Worm (Caenorhabditis elegans) whole organism, L4 larva: ENCODE results near the gene bath-27.
A peak's percentile ranks its signal among the peaks of the same experiment; 100 is the strongest.

Experiments
- F10B5.3 ChIP-seq: sonication (generic microtip); optimal IDR thresholded peaks from 2 replicates; lab custom pipeline; 2016; ENCODE audit warnings: mild to moderate bottlenecking, missing genetic modification characterization, missing compliant biosample characterization
- F49E8.2 ChIP-seq: sonication (generic microtip); optimal IDR thresholded peaks from 2 replicates; lab custom pipeline; 2016; ENCODE audit warnings: missing compliant biosample characterization, mild to moderate bottlenecking, missing genetic modification characterization, borderline replicate concordance
- R02D3.7 ChIP-seq: fragments of 150-350 bp; sonication (generic microtip); optimal IDR thresholded peaks from 3 replicates; lab custom pipeline; 2014; ENCODE audit warnings: missing biosample characterization, missing genetic modification characterization
- T26A8.4 ChIP-seq: fragments of 200-800 bp; sonication (Bioruptor generic); IDR thresholded peaks from 2 replicates; pipeline ENCODE4 v1.3.6; 2022; ENCODE audit warnings: missing genetic modification characterization, missing compliant biosample characterization
- Y48G9A.11 ChIP-seq: fragments of 200-800 bp; sonication (Bioruptor generic); IDR thresholded peaks from 2 replicates; pipeline ENCODE4 v1.3.6; 2022; ENCODE audit warnings: missing genetic modification reagents, missing genetic modification characterization, missing compliant biosample characterization
- Y5F2A.4 ChIP-seq: fragments of 200-800 bp; sonication (Bioruptor generic); optimal IDR thresholded peaks from 2 replicates; lab custom pipeline; 2018; ENCODE audit warnings: mild to moderate bottlenecking, missing genetic modification characterization, missing compliant biosample characterization
- aha-1 ChIP-seq: fragments of 150-350 bp; peaks from one replicate; lab custom pipeline; 2014; ENCODE audit warnings: missing biosample characterization, missing genetic modification characterization
- aly-2 ChIP-seq: sonication (generic microtip); optimal IDR thresholded peaks from 2 replicates; lab custom pipeline; 2018; ENCODE audit warnings: missing biosample characterization, missing genetic modification characterization
- ceh-62 ChIP-seq: sonication (generic microtip); optimal IDR thresholded peaks from 2 replicates; lab custom pipeline; 2017; ENCODE audit warnings: missing biosample characterization, missing genetic modification characterization
- ces-1 ChIP-seq: fragments of 150-350 bp; sonication (generic microtip); optimal IDR thresholded peaks from 4 replicates; lab custom pipeline; 2014; ENCODE audit warnings: missing biosample characterization, missing genetic modification reagents, missing genetic modification characterization
- daf-19 ChIP-seq: fragments of 200-800 bp; sonication (Bioruptor generic); conservative IDR thresholded peaks from 2 replicates; pipeline ENCODE4 v1.3.6; 2022; ENCODE audit warnings: missing genetic modification characterization, missing compliant biosample characterization
- dmd-6 ChIP-seq: fragments of 200-800 bp; sonication (Bioruptor generic); IDR thresholded peaks from 2 replicates; pipeline ENCODE4 v1.3.6; 2022; ENCODE audit warnings: missing genetic modification reagents, missing genetic modification characterization, missing compliant biosample characterization
- dmd-8 ChIP-seq: fragments of 200-800 bp; sonication (Bioruptor generic); IDR thresholded peaks from 2 replicates; pipeline ENCODE4 v1.3.6; 2022; ENCODE audit warnings: missing genetic modification characterization, missing compliant biosample characterization
- duxl-1 ChIP-seq: sonication (generic microtip); optimal IDR thresholded peaks from 2 replicates; lab custom pipeline; 2016; ENCODE audit warnings: mild to moderate bottlenecking, missing genetic modification characterization, moderate library complexity, missing compliant biosample characterization; ENCODE audit not compliant: poor library complexity
- dve-1 ChIP-seq: sonication (generic microtip); optimal IDR thresholded peaks from 2 replicates; lab custom pipeline; 2017; ENCODE audit warnings: antibody characterized with exemption, mild to moderate bottlenecking, missing genetic modification characterization, missing compliant biosample characterization; ENCODE audit not compliant: insufficient read depth
- fkh-10 ChIP-seq: fragments of 150-350 bp; optimal IDR thresholded peaks from 2 replicates; lab custom pipeline; 2014; ENCODE audit warnings: missing biosample characterization, missing genetic modification reagents, missing genetic modification characterization
- hlh-11 ChIP-seq: fragments of 200-800 bp; sonication (Bioruptor generic); optimal IDR thresholded peaks from 2 replicates; lab custom pipeline; 2018; ENCODE audit warnings: mild to moderate bottlenecking, missing genetic modification characterization, missing compliant biosample characterization
- hlh-30 ChIP-seq: sonication (generic microtip); optimal IDR thresholded peaks from 2 replicates; lab custom pipeline; 2017; ENCODE audit warnings: antibody characterized with exemption, mild to moderate bottlenecking, missing genetic modification characterization, missing compliant biosample characterization; ENCODE audit not compliant: insufficient read depth
- lin-13 ChIP-seq: fragments of 150-350 bp; optimal IDR thresholded peaks from 2 replicates; lab custom pipeline; 2014; ENCODE audit warnings: missing biosample characterization, missing genetic modification reagents, missing genetic modification characterization
- lin-15B ChIP-seq: fragments of 150-350 bp; sonication (generic microtip); optimal IDR thresholded peaks from 3 replicates; lab custom pipeline; 2014; ENCODE audit warnings: missing biosample characterization, missing genetic modification characterization
- lir-3 ChIP-seq: sonication (generic microtip); optimal IDR thresholded peaks from 2 replicates; lab custom pipeline; 2016; ENCODE audit warnings: mild to moderate bottlenecking, missing genetic modification characterization, missing compliant biosample characterization
- lsy-2 ChIP-seq, 2 experiments: fragments of 150-350 bp in 1 of 2; sonication (generic microtip) in 1 of 2; optimal IDR thresholded peaks; 2 replicates each; lab custom pipeline; 2014 to 2017; ENCODE audit warnings: missing biosample characterization in 2 of 2, missing genetic modification characterization in 2 of 2
- madf-9 ChIP-seq: fragments of 200-800 bp; sonication (Bioruptor generic); conservative IDR thresholded peaks from 2 replicates; pipeline ENCODE4 v1.3.6; 2022; ENCODE audit warnings: missing genetic modification reagents, missing genetic modification characterization, missing compliant biosample characterization
- mxl-2 ChIP-seq: fragments of 200-800 bp; sonication (Bioruptor generic); conservative IDR thresholded peaks from 2 replicates; pipeline ENCODE4 v1.3.6; 2022; ENCODE audit warnings: missing genetic modification reagents, missing genetic modification characterization, missing compliant biosample characterization
- nhr-111 ChIP-seq: fragments of 200-800 bp; sonication (Bioruptor generic); optimal IDR thresholded peaks from 2 replicates; lab custom pipeline; 2018; ENCODE audit warnings: mild to moderate bottlenecking, missing genetic modification characterization, missing compliant biosample characterization
- nhr-25 ChIP-seq: sonication (generic microtip); optimal IDR thresholded peaks from 2 replicates; lab custom pipeline; 2017; ENCODE audit warnings: missing genetic modification characterization, mild to moderate bottlenecking, missing compliant biosample characterization, antibody characterized with exemption, moderate library complexity, borderline replicate concordance; ENCODE audit not compliant: insufficient read depth
- nhr-42 ChIP-seq: fragments of 200-800 bp; sonication (Bioruptor generic); IDR thresholded peaks from 2 replicates; pipeline ENCODE4 v1.3.6; 2022; ENCODE audit warnings: missing genetic modification characterization, missing compliant biosample characterization
- pqm-1 ChIP-seq: sonication (generic microtip); optimal IDR thresholded peaks from 2 replicates; lab custom pipeline; 2017; ENCODE audit warnings: missing biosample characterization, missing genetic modification characterization
- rbr-2 ChIP-seq: sonication (generic microtip); optimal IDR thresholded peaks from 2 replicates; lab custom pipeline; 2016; ENCODE audit warnings: missing genotype, missing genetic modification characterization, missing compliant biosample characterization
- set-16 ChIP-seq: fragments of 200-800 bp; sonication (Bioruptor generic); IDR thresholded peaks from 2 replicates; pipeline ENCODE4 v1.3.6; 2022; ENCODE audit warnings: missing genetic modification reagents, missing genetic modification characterization, missing compliant biosample characterization
- spr-3 ChIP-seq: fragments of 200-800 bp; sonication (Bioruptor generic); optimal IDR thresholded peaks from 2 replicates; lab custom pipeline; 2018; ENCODE audit warnings: mild to moderate bottlenecking, missing genetic modification characterization, missing compliant biosample characterization
- unc-130 ChIP-seq: sonication (generic microtip); optimal IDR thresholded peaks from 2 replicates; lab custom pipeline; 2016; ENCODE audit warnings: missing genetic modification reagents, missing genetic modification characterization, missing compliant biosample characterization
- unc-39 ChIP-seq: sonication (generic microtip); optimal IDR thresholded peaks from 2 replicates; lab custom pipeline; 2017; ENCODE audit warnings: missing biosample characterization, missing genetic modification characterization
- unc-62 ChIP-seq, 3 experiments: fragments of 150-350 bp in 1 of 3; sonication (generic microtip); optimal IDR thresholded peaks in 2 of 3; peaks in 1 of 3; 1 replicate in 1 of 3; 2 replicates in 2 of 3; lab custom pipeline; 2014 to 2017; ENCODE audit warnings: missing biosample characterization in 3 of 3, missing genetic modification characterization in 3 of 3, missing genetic modification reagents in 3 of 3, missing genotype in 1 of 3
- zfp-3 ChIP-seq: fragments of 200-800 bp; sonication (Bioruptor generic); conservative IDR thresholded peaks from 2 replicates; pipeline ENCODE4 v1.3.6; 2022; ENCODE audit warnings: missing genetic modification reagents, missing genetic modification characterization, missing compliant biosample characterization
- zip-2 ChIP-seq: fragments of 150-350 bp; optimal IDR thresholded peaks from 2 replicates; lab custom pipeline; 2014; ENCODE audit warnings: missing biosample characterization, missing genetic modification characterization
- ztf-11 ChIP-seq: fragments of 150-350 bp; optimal IDR thresholded peaks from 2 replicates; lab custom pipeline; 2014; ENCODE audit warnings: missing biosample characterization, missing genetic modification characterization

bath-27 gene

DNA sequence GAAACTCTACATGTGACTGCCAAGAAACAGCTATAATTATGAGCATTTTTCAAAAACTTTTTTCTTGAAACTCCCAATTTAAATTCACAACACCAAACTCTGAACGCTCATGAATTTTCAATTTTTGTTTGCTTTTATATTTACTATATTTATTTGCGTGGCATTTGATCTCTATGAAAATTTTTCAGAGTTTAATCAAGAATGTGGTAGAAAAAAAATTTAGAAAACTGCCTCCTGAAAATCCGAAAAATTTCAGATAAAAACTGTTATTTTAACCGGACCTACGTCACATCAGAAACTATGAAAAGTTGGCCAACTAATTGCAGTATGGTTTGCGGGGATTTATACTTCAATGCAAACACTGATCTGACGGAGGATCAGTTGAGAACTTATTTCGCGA lies 26.9 kb upstream of the bath-27 start, which contains the start of gene irld-27:
Gene irld-27 (plus strand): TSS at position 301 of the 400 bp plus-strand sequence.
- no peak for TF ChIP-seq zip-2 (tag; lab: Kevin White, UChicago)
- no peak for TF ChIP-seq R02D3.7 (tag; lab: Kevin White, UChicago)
- no peak for TF ChIP-seq unc-130 (GFP tag; lab: Kevin White, UChicago)
- no peak for TF ChIP-seq pqm-1 (tag; lab: Kevin White, UChicago)
- TF ChIP-seq fkh-10 (GFP tag; lab: Kevin White, UChicago), result no peak
- no peak for TF ChIP-seq set-16 (GFP tag; lab: Robert Waterston, UW)
- TF ChIP-seq aly-2 (tag; lab: Kevin White, UChicago), result no peak
- TF ChIP-seq hlh-11 (tag; lab: Kevin White, UChicago), result no peak
- no peak for TF ChIP-seq spr-3 (GFP tag; lab: Kevin White, UChicago)
- TF ChIP-seq Y5F2A.4, result no peak
- TF ChIP-seq F10B5.3 (tag; lab: Kevin White, UChicago), result no peak
- TF ChIP-seq madf-9 (GFP tag; lab: Robert Waterston, UW), result no peak
- no peak for TF ChIP-seq rbr-2 (tag; lab: Kevin White, UChicago)
- no peak for TF ChIP-seq lsy-2 (tag; optimal IDR thresholded peaks at IDR 0.05; lab: Kevin White, UChicago)

DNA sequence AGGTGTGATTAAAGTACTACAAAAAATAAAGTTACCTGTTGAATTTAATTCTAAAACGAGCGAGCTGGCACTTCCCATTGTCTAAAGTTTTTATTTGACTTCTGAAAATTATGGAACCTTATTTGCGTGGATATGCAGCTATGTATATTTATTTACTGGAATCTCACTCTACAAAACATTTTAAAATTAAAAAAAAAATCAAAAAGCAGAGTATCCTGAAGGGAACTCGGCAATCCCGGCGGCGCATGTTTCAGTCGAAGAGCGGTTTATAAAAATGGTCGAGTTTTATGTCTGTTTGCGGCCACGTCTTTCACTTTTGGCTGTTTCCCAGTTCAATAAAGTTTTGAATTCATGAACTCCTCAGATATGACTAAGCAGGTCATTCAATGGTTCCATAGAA lies 21.9 kb upstream of the bath-27 start, which contains the start of gene F14D2.19:
Gene F14D2.19 (minus strand): TSS at position 101 of the 400 bp plus-strand sequence.
- TF ChIP-seq hlh-30, result no peak
- no peak for TF ChIP-seq nhr-25
- TF ChIP-seq zfp-3 (GFP tag; lab: Robert Waterston, UW), result no peak
- no peak for TF ChIP-seq Y48G9A.11 (GFP tag; lab: Robert Waterston, UW)
- TF ChIP-seq mxl-2, result no peak
- no peak for TF ChIP-seq hlh-11 (tag; lab: Kevin White, UChicago)

DNA sequence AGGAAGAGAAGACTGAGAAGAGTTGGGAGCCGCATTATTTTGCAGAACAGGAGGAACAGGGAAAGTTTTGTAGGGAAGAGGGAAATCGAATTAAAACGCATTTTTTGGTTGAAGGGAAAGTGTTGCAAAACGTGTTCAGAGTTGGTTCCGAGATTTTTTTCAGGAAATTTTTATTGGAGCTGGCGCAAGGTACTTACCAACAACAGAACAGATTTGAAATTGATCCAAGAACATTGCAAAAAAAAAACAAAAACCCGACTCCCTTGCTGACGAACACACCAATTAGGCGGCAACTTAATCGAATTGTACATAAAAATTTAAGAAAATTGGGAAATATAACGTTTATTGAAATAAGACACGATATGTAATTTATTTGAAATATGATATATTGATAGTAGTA lies 20.4 kb upstream of the bath-27 start, which contains the start of gene F14D2.7:
Gene F14D2.7 (minus strand): TSS at position 101 of the 400 bp plus-strand sequence.
- TF ChIP-seq nhr-111 (GFP tag; lab: Kevin White, UChicago), result no peak
- TF ChIP-seq aha-1 (tag; lab: Kevin White, UChicago), result peak; percentile 79
- TF ChIP-seq unc-62 (GFP tag; optimal IDR thresholded peaks at IDR 0.05 in 1 of 2; lab: Kevin White, UChicago), result peak in 1 of 2 experiments; percentile 31
- no peak for TF ChIP-seq unc-62 (tag; optimal IDR thresholded peaks at IDR 0.05; lab: Kevin White, UChicago)

DNA sequence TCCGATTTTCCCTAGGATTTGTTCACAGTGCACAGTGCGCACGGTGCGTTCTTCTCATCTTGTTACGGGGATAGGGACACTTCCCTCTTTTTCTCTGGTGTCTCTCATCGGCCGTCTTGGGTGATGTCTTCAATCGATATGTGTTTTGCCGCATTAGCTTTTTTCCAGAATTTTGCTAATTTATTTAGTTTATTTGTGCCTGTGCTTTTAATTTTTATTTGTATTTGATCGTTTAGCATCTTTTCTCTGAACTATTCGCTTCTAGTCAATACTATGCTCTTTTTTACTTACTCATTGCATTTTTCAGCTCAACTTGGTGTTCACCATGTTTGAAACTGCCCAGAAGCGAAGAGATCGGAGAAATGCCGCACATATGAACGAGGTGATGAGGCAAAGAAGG lies 18.7 kb upstream of the bath-27 start, which contains the start of gene F14D2.5:
Gene F14D2.5 (plus strand): TSS at position 301 of the 400 bp plus-strand sequence.
- TF ChIP-seq ceh-62 (tag; lab: Kevin White, UChicago) (no peak), ztf-11 (no peak), madf-9 (GFP tag; lab: Robert Waterston, UW) (no peak), dmd-8 (GFP tag; lab: Robert Waterston, UW) (no peak), spr-3 (GFP tag; lab: Kevin White, UChicago) (no peak), daf-19 (no peak), lir-3 (tag; lab: Kevin White, UChicago) (no peak), dmd-6 (no peak), dve-1 (no peak), lin-15B (tag; lab: Kevin White, UChicago) (no peak), lsy-2 (tag; optimal IDR thresholded peaks at IDR 0.05; lab: Kevin White, UChicago) (no peak), unc-39 (tag; lab: Kevin White, UChicago) (no peak), F49E8.2 (tag; lab: Kevin White, UChicago) (no peak), zip-2 (tag; lab: Kevin White, UChicago) (no peak), nhr-42 (no peak), duxl-1 (tag; lab: Kevin White, UChicago) (no peak), mxl-2 (no peak), lin-13 (GFP tag; lab: Kevin White, UChicago) (no peak), T26A8.4 (GFP tag; lab: Robert Waterston, UW) (no peak), ces-1 (no peak)
